Worm (Caenorhabditis elegans) whole organism, L4/young adult: ENCODE results near the gene C36E6.2.

Experiments
- W03F9.2 ChIP-seq: fragments of 150-350 bp; optimal IDR thresholded peaks from 2 replicates; lab custom pipeline; 2014; ENCODE audit warnings: missing biosample characterization, missing genetic modification characterization
- dao-5 ChIP-seq: sonication (generic microtip); optimal IDR thresholded peaks from 2 replicates; lab custom pipeline; 2016; ENCODE audit warnings: missing genotype, missing genetic modification characterization, moderate library complexity, missing compliant biosample characterization
- him-1 ChIP-seq: sonication (generic microtip); optimal IDR thresholded peaks from 2 replicates; lab custom pipeline; 2016; ENCODE audit warnings: missing genotype, missing genetic modification reagents, missing genetic modification characterization, missing compliant biosample characterization

C36E6.2 gene

DNA sequence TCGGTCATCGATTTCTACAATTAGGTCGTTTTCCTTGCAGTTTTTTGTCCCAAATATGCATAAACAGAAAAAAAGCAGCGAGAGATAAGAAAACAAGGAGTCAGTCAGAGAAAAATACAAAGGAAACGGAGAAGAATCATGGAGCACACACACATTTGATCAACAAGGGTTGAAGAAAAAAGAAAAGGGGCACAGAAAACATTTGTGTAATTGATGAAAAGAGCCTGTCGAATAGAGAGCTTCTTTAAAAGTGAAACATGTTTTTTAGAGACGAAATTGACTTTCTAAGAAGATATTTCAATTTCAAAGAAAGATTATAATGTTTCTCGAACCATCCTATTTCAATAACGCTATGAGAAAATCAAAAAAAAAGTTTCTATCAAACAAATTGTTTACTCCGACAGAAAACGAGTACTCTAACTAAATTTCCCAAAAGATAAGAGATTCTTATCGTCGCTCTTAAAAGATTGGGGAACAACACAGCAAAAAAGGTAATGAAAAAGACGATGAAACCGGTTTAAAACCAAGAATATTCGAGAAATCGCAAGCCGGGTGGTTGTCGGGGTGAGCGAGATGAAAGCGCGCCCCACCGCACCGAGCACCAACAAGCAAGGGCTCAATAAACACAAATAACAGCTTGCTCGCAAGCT is 23.2 kb downstream of the C36E6.2 start, which contains the start of gene tps-1:
Gene tps-1 (minus strand): TSS at position 14 of the 650 bp plus-strand sequence.
- no peak for TF ChIP-seq W03F9.2 (tag; lab: Kevin White, UChicago)
- TF ChIP-seq dao-5: no peak
- TF ChIP-seq him-1 (tag; lab: Kevin White, UChicago): no peak

DNA sequence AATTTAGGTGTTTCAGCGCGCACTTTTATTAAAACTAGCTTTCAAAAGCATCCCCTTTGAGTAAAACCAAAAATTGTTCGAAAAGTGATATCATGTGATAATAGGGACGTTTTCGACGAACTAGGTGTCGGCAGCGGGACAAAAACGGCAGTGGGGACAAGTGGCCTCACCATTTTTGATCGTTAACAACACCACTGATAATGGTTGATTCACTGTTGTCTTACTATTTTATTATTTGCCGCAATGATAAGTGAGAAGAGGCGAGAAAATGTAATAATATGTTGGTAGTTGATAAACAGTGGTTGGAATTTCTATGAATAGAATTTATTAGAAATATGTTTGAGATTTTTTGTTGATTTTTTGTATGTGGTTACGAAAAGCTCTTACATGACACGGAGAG is 24.5 kb downstream of the C36E6.2 start:
- TF ChIP-seq W03F9.2 (tag; lab: Kevin White, UChicago): no peak
- TF ChIP-seq him-1 (tag; lab: Kevin White, UChicago): no peak
- TF ChIP-seq dao-5: no peak

- TF ChIP-seq him-1 (tag; lab: Kevin White, UChicago): no peak
- no peak for TF ChIP-seq dao-5
- TF ChIP-seq W03F9.2 (tag; lab: Kevin White, UChicago): no peak
Measured at ce11 chrX:17478677-17479076, 27.2 kb downstream of the C36E6.2 start.

- TF ChIP-seq W03F9.2 (tag; lab: Kevin White, UChicago) (no peak), him-1 (tag; lab: Kevin White, UChicago) (peak; percentile 96), dao-5 (no peak)
Measured at ce11 chrX:17479694-17480574, 28.5 kb downstream of the C36E6.2 start.

DNA sequence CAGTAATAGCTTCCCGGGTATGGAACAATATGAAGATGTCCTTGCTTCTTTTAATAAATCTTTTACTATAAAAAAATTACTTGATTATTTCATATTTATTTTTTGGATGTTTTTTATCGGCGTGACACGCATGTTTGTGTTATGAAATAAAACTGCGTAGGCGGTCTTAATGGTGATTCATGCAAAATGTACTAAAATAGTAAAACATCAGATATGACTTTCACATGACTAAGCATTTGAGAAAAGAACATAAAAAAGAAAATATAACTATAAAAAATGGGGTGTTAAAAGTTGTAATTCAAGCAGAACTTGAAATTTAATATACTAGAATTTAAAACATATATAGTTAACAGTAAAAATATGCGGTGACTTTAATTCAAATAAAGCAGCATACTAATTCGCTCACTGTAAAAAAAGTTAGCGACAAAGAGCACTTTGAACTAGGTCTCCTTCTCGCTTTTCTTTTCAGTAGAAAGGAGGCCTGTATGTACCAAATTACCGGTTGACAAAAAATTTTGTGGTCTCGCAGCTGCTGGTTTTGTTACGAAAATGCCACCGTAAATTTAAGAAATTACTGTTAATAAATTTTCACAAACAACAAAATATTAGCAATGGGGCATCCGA is 30.5 kb downstream of the C36E6.2 start:
- no peak for TF ChIP-seq W03F9.2 (tag; lab: Kevin White, UChicago)
- no peak for TF ChIP-seq dao-5
- no peak for TF ChIP-seq him-1 (tag; lab: Kevin White, UChicago)

- no peak for TF ChIP-seq dao-5
- no peak for TF ChIP-seq W03F9.2 (tag; lab: Kevin White, UChicago)
- no peak for TF ChIP-seq him-1 (tag; lab: Kevin White, UChicago)
Measured at ce11 chrX:17486735-17487134, 35.3 kb downstream of the C36E6.2 start, which contains the start of gene npr-24. Gene npr-24, minus strand, starts transcription at chrX:17486835.

ce11 chrX:17502246-17502645 is 50.8 kb downstream of the C36E6.2 start:
- TF ChIP-seq dao-5 (no peak), him-1 (tag; lab: Kevin White, UChicago) (no peak), W03F9.2 (tag; lab: Kevin White, UChicago) (no peak)

ce11 chrX:17504447-17504846 is 53.0 kb downstream of the C36E6.2 start:
- TF ChIP-seq dao-5 (no peak), him-1 (tag; lab: Kevin White, UChicago) (no peak), W03F9.2 (tag; lab: Kevin White, UChicago) (no peak)
